Worm (Caenorhabditis elegans) whole organism, L1 larva: ENCODE data around the gene fbxa-120.

Experiments
- C34B4.2 ChIP-seq: sonication (generic microtip); optimal IDR thresholded peaks from 2 replicates; lab custom pipeline; 2017; ENCODE audit warnings: mild to moderate bottlenecking, missing genetic modification characterization, missing compliant biosample characterization
- F16B12.6 ChIP-seq: fragments of 150-350 bp; optimal IDR thresholded peaks from 2 replicates; lab custom pipeline; 2014; ENCODE audit warnings: missing biosample characterization, missing genetic modification characterization
- Y116A8C.19 ChIP-seq: sonication (generic microtip); optimal IDR thresholded peaks from 2 replicates; lab custom pipeline; 2016; ENCODE audit warnings: missing compliant biosample characterization, missing genetic modification characterization, borderline replicate concordance
- ama-1 ChIP-seq: fragments of 150-350 bp; optimal IDR thresholded peaks from 2 replicates; lab custom pipeline; 2014
- blmp-1 ChIP-seq: fragments of 150-350 bp; optimal IDR thresholded peaks from 2 replicates; lab custom pipeline; 2014; ENCODE audit warnings: missing biosample characterization, missing genetic modification characterization
- ceh-8 ChIP-seq: fragments of 200-800 bp; sonication (Bioruptor generic); optimal IDR thresholded peaks from 2 replicates; lab custom pipeline; 2018; ENCODE audit warnings: mild to moderate bottlenecking, missing genetic modification characterization, moderate library complexity, missing compliant biosample characterization
- dsc-1 ChIP-seq: sonication (generic microtip); optimal IDR thresholded peaks from 2 replicates; lab custom pipeline; 2016; ENCODE audit warnings: mild to moderate bottlenecking, missing genetic modification characterization, missing compliant biosample characterization
- efl-1 ChIP-seq, 4 experiments: fragments of 150-350 bp; optimal IDR thresholded peaks in 3 of 4; peaks in 1 of 4; 1 replicate in 1 of 4; 2 replicates in 3 of 4; lab custom pipeline; 2014; ENCODE audit warnings: missing biosample characterization in 2 of 4, missing genetic modification characterization in 2 of 4, missing genetic modification reagents in 2 of 4
- egl-27 ChIP-seq, 2 experiments: fragments of 150-350 bp in 1 of 2; sonication (generic microtip); optimal IDR thresholded peaks; 3 replicates each; lab custom pipeline; 2017 to 2018; ENCODE audit warnings: missing biosample characterization in 2 of 2, missing genetic modification characterization in 2 of 2, missing genetic modification reagents in 2 of 2
- elt-3 ChIP-seq, 6 experiments: fragments of 150-350 bp in 1 of 6; sonication (generic microtip); optimal IDR thresholded peaks; 2 replicates each; lab custom pipeline; 2017 to 2018; ENCODE audit warnings: missing biosample characterization in 6 of 6, missing genetic modification characterization in 6 of 6, inconsistent platforms in 1 of 6
- ets-5 ChIP-seq: fragments of 200-800 bp; sonication (Bioruptor generic); IDR thresholded peaks from 2 replicates; pipeline ENCODE4 v1.3.6; 2022; ENCODE audit warnings: missing genetic modification characterization, missing compliant biosample characterization
- fkh-10 ChIP-seq: sonication (generic microtip); optimal IDR thresholded peaks from 2 replicates; lab custom pipeline; 2017; ENCODE audit warnings: missing biosample characterization, missing genetic modification reagents, missing genetic modification characterization
- fkh-8 ChIP-seq: sonication (generic microtip); optimal IDR thresholded peaks from 2 replicates; lab custom pipeline; 2016; ENCODE audit warnings: mild to moderate bottlenecking, missing genetic modification characterization, missing compliant biosample characterization
- fos-1 ChIP-seq: fragments of 150-350 bp; optimal IDR thresholded peaks from 2 replicates; lab custom pipeline; 2014; ENCODE audit warnings: missing biosample characterization, missing genetic modification characterization
- hpl-2 ChIP-seq: fragments of 150-350 bp; optimal IDR thresholded peaks from 2 replicates; lab custom pipeline; 2014; ENCODE audit warnings: missing biosample characterization, missing genetic modification reagents, missing genetic modification characterization
- jun-1 ChIP-seq: fragments of 150-350 bp; optimal IDR thresholded peaks from 2 replicates; lab custom pipeline; 2014; ENCODE audit warnings: missing biosample characterization, missing genetic modification reagents, missing genetic modification characterization
- lin-13 ChIP-seq: fragments of 150-350 bp; optimal IDR thresholded peaks from 2 replicates; lab custom pipeline; 2014; ENCODE audit warnings: missing biosample characterization, missing genetic modification reagents, missing genetic modification characterization
- lin-14 ChIP-seq: fragments of 200-800 bp; sonication (Bioruptor generic); optimal IDR thresholded peaks from 2 replicates; lab custom pipeline; 2018; ENCODE audit warnings: mild to moderate bottlenecking, missing genetic modification characterization, moderate library complexity, missing compliant biosample characterization
- lin-15B ChIP-seq: fragments of 150-350 bp; sonication (generic microtip); optimal IDR thresholded peaks from 3 replicates; lab custom pipeline; 2014; ENCODE audit warnings: missing biosample characterization, missing genetic modification characterization
- lin-39 ChIP-seq: fragments of 150-350 bp; optimal IDR thresholded peaks from 2 replicates; lab custom pipeline; 2014; ENCODE audit warnings: missing biosample characterization, missing genetic modification reagents, missing genetic modification characterization
- lir-3 ChIP-seq: sonication (generic microtip); optimal IDR thresholded peaks from 2 replicates; lab custom pipeline; 2016; ENCODE audit warnings: mild to moderate bottlenecking, missing genetic modification characterization, moderate library complexity, missing compliant biosample characterization; ENCODE audit not compliant: poor library complexity
- mab-9 ChIP-seq: fragments of 200-800 bp; sonication (Bioruptor generic); IDR thresholded peaks from 2 replicates; pipeline ENCODE4 v1.3.6; 2022; ENCODE audit warnings: missing genetic modification reagents, missing genetic modification characterization, missing compliant biosample characterization
- mef-2 ChIP-seq: fragments of 150-350 bp; optimal IDR thresholded peaks from 2 replicates; lab custom pipeline; 2014; ENCODE audit warnings: missing biosample characterization, missing genetic modification characterization
- nhr-11 ChIP-seq: fragments of 150-350 bp; optimal IDR thresholded peaks from 2 replicates; lab custom pipeline; 2014; ENCODE audit warnings: missing biosample characterization, missing genetic modification characterization
- nhr-28 ChIP-seq: fragments of 150-350 bp; optimal IDR thresholded peaks from 2 replicates; lab custom pipeline; 2014; ENCODE audit warnings: missing biosample characterization, missing genetic modification characterization
- nhr-47 ChIP-seq: sonication (generic microtip); optimal IDR thresholded peaks from 2 replicates; lab custom pipeline; 2016; ENCODE audit warnings: mild to moderate bottlenecking, missing genetic modification characterization, moderate library complexity, missing compliant biosample characterization
- nhr-76 ChIP-seq: sonication (generic microtip); optimal IDR thresholded peaks from 2 replicates; lab custom pipeline; 2017; ENCODE audit warnings: missing biosample characterization, missing genetic modification characterization
- nhr-77 ChIP-seq: fragments of 150-350 bp; optimal IDR thresholded peaks from 2 replicates; lab custom pipeline; 2014; ENCODE audit warnings: missing biosample characterization, missing genetic modification characterization
- rnt-1 ChIP-seq: sonication (generic microtip); optimal IDR thresholded peaks from 2 replicates; lab custom pipeline; 2016; ENCODE audit warnings: mild to moderate bottlenecking, missing genetic modification characterization, moderate library complexity, missing compliant biosample characterization
- sptf-1 ChIP-seq: fragments of 150-350 bp; optimal IDR thresholded peaks from 2 replicates; lab custom pipeline; 2014; ENCODE audit warnings: missing biosample characterization, missing genetic modification characterization
- tbx-2 ChIP-seq: sonication (generic microtip); optimal IDR thresholded peaks from 2 replicates; lab custom pipeline; 2016; ENCODE audit warnings: missing genetic modification characterization, missing compliant biosample characterization
- unc-30 ChIP-seq: sonication (generic microtip); optimal IDR thresholded peaks from 2 replicates; lab custom pipeline; 2017; ENCODE audit warnings: missing biosample characterization, missing genetic modification characterization
- unc-98 ChIP-seq: fragments of 200-800 bp; sonication (Bioruptor generic); IDR thresholded peaks from 2 replicates; pipeline ENCODE4 v1.3.6; 2022; ENCODE audit warnings: missing genetic modification characterization, missing compliant biosample characterization
- xbp-1 ChIP-seq: sonication (generic microtip); optimal IDR thresholded peaks from 2 replicates; lab custom pipeline; 2016; ENCODE audit warnings: missing genetic modification characterization, missing compliant biosample characterization

The fbxa-120 gene

ce11 chrX:17314948-17315347, 12.4 kb downstream of the fbxa-120 start (continued):
- TF ChIP-seq nhr-11 (tag; lab: Kevin White, UChicago) (no peak), jun-1 (tag; lab: Kevin White, UChicago) (no peak), ets-5 (GFP tag; lab: Robert Waterston, UW) (no peak), fos-1 (tag; lab: Kevin White, UChicago) (no peak)

DNA sequence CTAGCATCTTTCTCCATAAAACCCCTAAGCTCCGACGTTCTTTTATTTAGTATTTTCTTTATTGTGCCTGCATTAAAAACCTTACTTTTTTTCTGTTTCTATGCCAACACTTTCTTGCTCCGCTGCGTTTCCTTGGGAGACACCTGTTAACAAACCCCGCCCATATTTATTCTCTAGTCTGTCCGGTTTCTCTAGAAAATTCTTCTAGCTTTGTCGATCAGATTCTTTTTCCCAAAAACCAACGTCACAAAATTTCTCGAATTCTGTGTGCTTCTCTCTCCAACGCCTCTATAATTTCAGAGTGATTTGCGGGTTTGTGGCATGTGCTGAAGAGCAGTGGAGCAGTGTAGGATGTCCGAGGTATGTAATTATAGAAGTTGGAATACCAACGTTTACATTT, 15.8 kb downstream of the fbxa-120 start, which contains the start of gene ptr-5:
Gene ptr-5 (plus strand): TSS at position 301 of the 400 bp plus-strand sequence.
- TF ChIP-seq nhr-76 (tag; lab: Kevin White, UChicago), result no peak
- no peak for TF ChIP-seq efl-1 (optimal IDR thresholded peaks at IDR 0.05; lab: Kevin White, UChicago)
- peak in 1 of 2 experiments; percentile 27 for TF ChIP-seq efl-1 (GFP tag; optimal IDR thresholded peaks at IDR 0.05 in 1 of 2; lab: Kevin White, UChicago)
- no peak for TF ChIP-seq ets-5 (GFP tag; lab: Robert Waterston, UW)
- peak; percentile 74 for TF ChIP-seq fkh-8

DNA sequence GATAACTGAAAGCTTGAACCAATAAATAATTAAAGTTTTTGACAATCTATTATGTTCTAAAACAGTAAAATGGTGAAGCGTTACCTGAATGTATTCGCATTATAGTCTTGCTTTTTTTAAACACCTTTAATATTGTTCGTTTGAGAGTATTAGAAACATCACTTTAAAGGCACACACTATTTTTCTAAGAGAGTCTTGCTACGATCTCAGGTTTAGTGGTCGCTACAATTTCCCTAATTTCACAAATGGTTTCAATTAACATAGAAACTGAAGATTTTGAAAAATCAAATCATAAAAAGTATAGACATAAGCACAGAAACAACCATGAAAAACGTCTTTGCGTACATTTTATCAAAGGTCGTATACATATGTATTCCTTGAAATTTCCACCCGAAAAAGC, 18.1 kb downstream of the fbxa-120 start:
- TF ChIP-seq rnt-1 (no peak), efl-1 (optimal IDR thresholded peaks at IDR 0.05; lab: Kevin White, UChicago) (no peak), efl-1 (GFP tag; optimal IDR thresholded peaks at IDR 0.05 in 1 of 2; lab: Kevin White, UChicago) (peak in 1 of 2 experiments; percentile 71)

DNA sequence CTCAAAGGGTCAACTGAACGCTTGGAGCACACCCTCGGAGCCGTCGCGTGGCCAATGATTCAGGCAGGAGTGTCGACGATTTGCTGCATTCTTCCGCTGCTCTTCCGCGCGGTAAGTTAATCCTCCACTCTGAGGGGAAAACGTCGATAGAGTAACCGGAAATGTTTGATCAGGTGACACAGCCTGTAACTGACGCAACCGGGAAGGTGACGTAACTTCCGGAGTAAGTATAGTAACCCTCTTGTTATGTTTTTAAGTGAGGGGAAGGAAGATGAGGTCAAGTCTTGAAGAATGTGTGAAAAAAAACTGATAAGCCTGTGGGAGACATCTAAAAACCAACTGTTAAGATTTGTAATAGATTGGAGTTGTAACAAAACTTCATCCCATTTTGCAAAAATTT, 22.4 kb downstream of the fbxa-120 start:
- TF ChIP-seq ama-1 (lab: Kevin White, UChicago) (no peak), xbp-1 (tag; lab: Kevin White, UChicago) (no peak), nhr-77 (tag; lab: Kevin White, UChicago) (no peak), lin-15B (tag; lab: Kevin White, UChicago) (no peak), dsc-1 (tag; lab: Kevin White, UChicago) (no peak), lin-39 (no peak), hpl-2 (GFP tag; lab: Kevin White, UChicago) (no peak), F16B12.6 (tag; lab: Kevin White, UChicago) (no peak), mef-2 (no peak), lin-14 (GFP tag; lab: Kevin White, UChicago) (no peak), nhr-28 (tag; lab: Kevin White, UChicago) (no peak), C34B4.2 (tag; lab: Kevin White, UChicago) (no peak), Y116A8C.19 (tag; lab: Kevin White, UChicago) (no peak), fkh-10 (GFP tag; lab: Kevin White, UChicago) (no peak)
- TF ChIP-seq, all 84 proteins: peak for 0

DNA sequence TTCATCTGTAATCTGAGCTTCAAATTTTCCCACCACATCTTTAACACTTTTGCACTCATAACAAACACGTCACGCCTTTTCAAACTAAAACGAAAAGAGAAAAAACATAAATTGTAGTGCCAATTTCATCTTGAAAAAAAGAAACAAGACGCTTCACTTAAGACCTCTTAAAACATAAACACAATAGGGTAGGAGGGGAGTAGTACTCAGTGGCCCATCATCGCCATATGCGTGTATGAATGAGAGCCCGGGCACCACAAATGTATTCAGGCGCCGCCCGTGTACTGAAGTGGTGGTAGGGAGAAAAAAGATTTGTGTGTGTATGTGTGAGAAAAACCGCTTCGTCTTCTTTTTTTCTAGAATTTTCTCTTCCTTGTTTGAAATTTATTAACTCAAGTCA, 24.7 kb downstream of the fbxa-120 start:
- TF ChIP-seq elt-3 (tag; optimal IDR thresholded peaks at IDR 0.05; lab: Kevin White, UChicago) (no peak), lin-14 (GFP tag; lab: Kevin White, UChicago) (peak; percentile 34), nhr-11 (tag; lab: Kevin White, UChicago) (no peak), fkh-10 (GFP tag; lab: Kevin White, UChicago) (peak; percentile 62)

- TF ChIP-seq lin-14 (GFP tag; lab: Kevin White, UChicago), result no peak
Observed at ce11 chrX:17329075-17329474, 26.6 kb downstream of the fbxa-120 start.

DNA sequence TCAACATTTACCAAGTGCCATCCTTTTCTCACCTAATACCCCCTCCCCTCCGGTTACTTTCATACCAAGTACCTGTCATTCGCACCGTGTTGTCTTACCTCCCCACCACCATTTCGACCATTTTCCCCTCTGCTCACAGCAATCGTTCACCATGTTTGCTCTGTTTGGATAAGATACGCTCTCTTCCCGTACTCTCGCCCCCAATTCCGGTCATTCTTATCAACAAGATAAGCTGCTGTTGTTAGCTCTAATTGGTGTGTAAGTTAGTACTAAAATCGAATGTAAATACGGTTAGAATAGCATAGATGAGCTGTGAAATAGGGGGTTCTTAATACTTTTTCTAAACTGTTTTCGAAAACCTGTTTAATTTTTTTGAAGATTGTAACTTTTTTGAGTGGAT, 28.1 kb downstream of the fbxa-120 start:
- TF ChIP-seq ceh-8 (GFP tag; lab: Kevin White, UChicago), result no peak
- no peak for TF ChIP-seq lin-13
- TF ChIP-seq lir-3 (tag; lab: Kevin White, UChicago), result no peak
- TF ChIP-seq xbp-1 (tag; lab: Kevin White, UChicago), result no peak
- TF ChIP-seq blmp-1 (tag; lab: Kevin White, UChicago), result no peak
- no peak for TF ChIP-seq jun-1 (tag; lab: Kevin White, UChicago)
- TF ChIP-seq egl-27 (tag; optimal IDR thresholded peaks at IDR 0.05; lab: Kevin White, UChicago), result no peak
- no peak for TF ChIP-seq F16B12.6 (tag; lab: Kevin White, UChicago)
- TF ChIP-seq mef-2, result no peak
- no peak for TF ChIP-seq rnt-1
- no peak for TF ChIP-seq unc-98 (GFP tag; lab: Robert Waterston, UW)
- no peak for TF ChIP-seq unc-30
- TF ChIP-seq fkh-8, result no peak
- no peak for TF ChIP-seq fkh-10 (GFP tag; lab: Kevin White, UChicago)
- no peak for TF ChIP-seq sptf-1 (tag; lab: Kevin White, UChicago)
- TF ChIP-seq mab-9 (GFP tag; lab: Robert Waterston, UW), result no peak
- no peak for TF ChIP-seq nhr-47 (tag; lab: Kevin White, UChicago)
- no peak for TF ChIP-seq nhr-77 (tag; lab: Kevin White, UChicago)
- TF ChIP-seq tbx-2 (tag; lab: Kevin White, UChicago), result no peak
